Worm (Caenorhabditis elegans) whole organism, young adult: ENCODE data around the gene T22B7.7.

Experiments used
- B0261.1 ChIP-seq: sonication (generic microtip); optimal IDR thresholded peaks from 2 replicates; lab custom pipeline; 2016; ENCODE audit warnings: mild to moderate bottlenecking, missing genetic modification characterization, moderate library complexity, missing compliant biosample characterization
- D2030.7 ChIP-seq: fragments of 200-800 bp; sonication (Bioruptor generic); IDR thresholded peaks from 2 replicates; pipeline ENCODE4 v1.3.6; 2022; ENCODE audit warnings: missing genetic modification reagents, missing genetic modification characterization, missing compliant biosample characterization
- F23B12.7 ChIP-seq: sonication (generic microtip); optimal IDR thresholded peaks from 2 replicates; lab custom pipeline; 2017; ENCODE audit warnings: missing genetic modification characterization, mild to moderate bottlenecking, missing compliant biosample characterization, antibody characterized with exemption, moderate library complexity; ENCODE audit not compliant: insufficient read depth
- K12H6.12 ChIP-seq: fragments of 200-800 bp; sonication (Bioruptor generic); optimal IDR thresholded peaks from 2 replicates; lab custom pipeline; 2018; ENCODE audit warnings: mild to moderate bottlenecking, missing genetic modification characterization, missing compliant biosample characterization
- aptf-2 ChIP-seq: fragments of 200-800 bp; sonication (Bioruptor generic); conservative IDR thresholded peaks from 2 replicates; pipeline ENCODE4 v1.3.6; 2022; ENCODE audit warnings: missing genetic modification reagents, missing genetic modification characterization, missing compliant biosample characterization
- aptf-3 ChIP-seq: fragments of 200-800 bp; sonication (Bioruptor generic); IDR thresholded peaks from 2 replicates; pipeline ENCODE4 v1.3.6; 2022; ENCODE audit warnings: missing genetic modification characterization, missing compliant biosample characterization
- atf-7 ChIP-seq: sonication (generic microtip); optimal IDR thresholded peaks from 2 replicates; lab custom pipeline; 2017; ENCODE audit warnings: mild to moderate bottlenecking, missing genetic modification characterization, missing compliant biosample characterization
- attf-5 ChIP-seq: fragments of 200-800 bp; sonication (Bioruptor generic); optimal IDR thresholded peaks from 2 replicates; lab custom pipeline; 2018; ENCODE audit warnings: mild to moderate bottlenecking, missing genetic modification characterization, missing compliant biosample characterization
- bed-1 ChIP-seq: fragments of 200-800 bp; sonication (Bioruptor generic); IDR thresholded peaks from 2 replicates; pipeline ENCODE4 v1.3.6; 2022; ENCODE audit warnings: missing genetic modification reagents, missing genetic modification characterization, missing compliant biosample characterization
- ccch-3 ChIP-seq: fragments of 200-800 bp; sonication (Bioruptor generic); optimal IDR thresholded peaks from 2 replicates; lab custom pipeline; 2018; ENCODE audit warnings: mild to moderate bottlenecking, missing genetic modification characterization, missing compliant biosample characterization
- ceh-27 ChIP-seq: fragments of 200-800 bp; sonication (Bioruptor generic); optimal IDR thresholded peaks from 2 replicates; lab custom pipeline; 2018; ENCODE audit warnings: mild to moderate bottlenecking, missing genetic modification characterization, moderate library complexity, missing compliant biosample characterization
- dox-1 ChIP-seq: fragments of 200-800 bp; sonication (Bioruptor generic); IDR thresholded peaks from 2 replicates; pipeline ENCODE4 v1.3.6; 2022; ENCODE audit warnings: missing genetic modification reagents, missing genetic modification characterization, missing compliant biosample characterization
- him-1 ChIP-seq: sonication (generic microtip); optimal IDR thresholded peaks from 2 replicates; lab custom pipeline; 2016; ENCODE audit warnings: missing genotype, missing genetic modification reagents, missing genetic modification characterization, missing compliant biosample characterization
- hmg-1.2 ChIP-seq: fragments of 200-800 bp; sonication (Bioruptor generic); IDR thresholded peaks from 2 replicates; pipeline ENCODE4 v1.3.6; 2022; ENCODE audit warnings: missing genetic modification reagents, missing genetic modification characterization, missing compliant biosample characterization
- hrde-1 ChIP-seq: sonication (generic microtip); optimal IDR thresholded peaks from 2 replicates; lab custom pipeline; 2016; ENCODE audit warnings: missing genetic modification characterization, mild to moderate bottlenecking, missing compliant biosample characterization, moderate library complexity, missing genotype, missing genetic modification reagents, borderline replicate concordance
- let-526 ChIP-seq: fragments of 200-800 bp; sonication (Bioruptor generic); IDR thresholded peaks from 2 replicates; pipeline ENCODE4 v1.3.6; 2022; ENCODE audit warnings: missing genetic modification reagents, missing genetic modification characterization, missing compliant biosample characterization
- lin-35 ChIP-seq, 3 experiments: fragments of 150-350 bp in 2 of 3; sonication (generic microtip) in 1 of 3; optimal IDR thresholded peaks; 2 replicates each; lab custom pipeline; 2014 to 2018; ENCODE audit warnings: missing biosample characterization in 3 of 3, missing genetic modification characterization in 3 of 3, missing genetic modification reagents in 3 of 3
- lin-54 ChIP-seq: fragments of 200-800 bp; sonication (Bioruptor generic); optimal IDR thresholded peaks from 2 replicates; lab custom pipeline; 2018; ENCODE audit warnings: mild to moderate bottlenecking, missing genetic modification characterization, missing compliant biosample characterization
- lsy-27 ChIP-seq: sonication (generic microtip); optimal IDR thresholded peaks from 2 replicates; lab custom pipeline; 2017; ENCODE audit warnings: missing genetic modification characterization, mild to moderate bottlenecking, missing compliant biosample characterization, antibody characterized with exemption, missing genotype, borderline replicate concordance; ENCODE audit not compliant: insufficient read depth
- madf-3 ChIP-seq: fragments of 200-800 bp; sonication (Bioruptor generic); IDR thresholded peaks from 2 replicates; pipeline ENCODE4 v1.3.6; 2022; ENCODE audit warnings: missing genetic modification reagents, missing genetic modification characterization, missing compliant biosample characterization
- mcd-1 ChIP-seq: fragments of 200-800 bp; sonication (Bioruptor generic); IDR thresholded peaks from 2 replicates; pipeline ENCODE4 v1.3.6; 2022; ENCODE audit warnings: missing genetic modification reagents, missing genetic modification characterization, missing compliant biosample characterization
- mxl-1 ChIP-seq: sonication (generic microtip); optimal IDR thresholded peaks from 2 replicates; lab custom pipeline; 2016; ENCODE audit warnings: missing genetic modification characterization, missing compliant biosample characterization
- nfya-2 ChIP-seq: fragments of 200-800 bp; sonication (Bioruptor generic); IDR thresholded peaks from 2 replicates; pipeline ENCODE4 v1.3.6; 2022; ENCODE audit warnings: missing genetic modification reagents, missing genetic modification characterization, missing compliant biosample characterization
- nfyb-1 ChIP-seq: fragments of 200-800 bp; sonication (Bioruptor generic); IDR thresholded peaks from 2 replicates; pipeline ENCODE4 v1.3.6; 2022; ENCODE audit warnings: missing genetic modification reagents, missing genetic modification characterization, missing compliant biosample characterization
- nhr-179 ChIP-seq: sonication (generic microtip); optimal IDR thresholded peaks from 2 replicates; lab custom pipeline; 2016; ENCODE audit warnings: mild to moderate bottlenecking, missing genetic modification characterization, missing compliant biosample characterization
- nhr-80 ChIP-seq: sonication (generic microtip); optimal IDR thresholded peaks from 2 replicates; lab custom pipeline; 2016; ENCODE audit warnings: missing genetic modification characterization, missing compliant biosample characterization
- rcor-1 ChIP-seq: fragments of 200-800 bp; sonication (Bioruptor generic); IDR thresholded peaks from 2 replicates; pipeline ENCODE4 v1.3.6; 2022; ENCODE audit warnings: missing genetic modification reagents, missing genetic modification characterization, missing compliant biosample characterization
- repo-1 ChIP-seq: sonication (generic microtip); optimal IDR thresholded peaks from 2 replicates; lab custom pipeline; 2017; ENCODE audit warnings: mild to moderate bottlenecking, missing genetic modification characterization, missing compliant biosample characterization
- rpc-1 ChIP-seq, 2 experiments: fragments of 150-350 bp in 1 of 2; sonication (generic microtip) in 1 of 2; optimal IDR thresholded peaks; 2 replicates each; lab custom pipeline; 2014 to 2018; ENCODE audit warnings: missing biosample characterization in 1 of 2, missing genetic modification characterization in 1 of 2, missing genetic modification reagents in 1 of 2, missing genotype in 1 of 2
- sea-2 ChIP-seq: fragments of 200-800 bp; sonication (Bioruptor generic); IDR thresholded peaks from 2 replicates; pipeline ENCODE4 v1.3.6; 2022; ENCODE audit warnings: missing genetic modification characterization, missing compliant biosample characterization
- snpc-1.1 ChIP-seq: sonication (generic microtip); optimal IDR thresholded peaks from 2 replicates; lab custom pipeline; 2017; ENCODE audit warnings: missing genetic modification characterization, mild to moderate bottlenecking, missing compliant biosample characterization, antibody characterized with exemption, moderate library complexity, missing genotype, missing genetic modification reagents; ENCODE audit not compliant: insufficient read depth
- snpc-1.3 ChIP-seq: sonication (generic microtip); optimal IDR thresholded peaks from 2 replicates; lab custom pipeline; 2017; ENCODE audit warnings: missing genetic modification characterization, mild to moderate bottlenecking, missing compliant biosample characterization, antibody characterized with exemption, moderate library complexity, missing genotype, missing genetic modification reagents; ENCODE audit not compliant: insufficient read depth
- tlf-1 ChIP-seq: fragments of 200-800 bp; sonication (Bioruptor generic); optimal IDR thresholded peaks from 2 replicates; lab custom pipeline; 2018; ENCODE audit warnings: mild to moderate bottlenecking, missing genetic modification characterization, missing compliant biosample characterization
- unc-130 ChIP-seq: sonication (generic microtip); optimal IDR thresholded peaks from 2 replicates; lab custom pipeline; 2016; ENCODE audit warnings: missing genetic modification reagents, missing genetic modification characterization, missing compliant biosample characterization
- unc-62 ChIP-seq: fragments of 150-350 bp; optimal IDR thresholded peaks from 2 replicates; lab custom pipeline; 2014; ENCODE audit warnings: missing biosample characterization, missing genetic modification reagents, missing genetic modification characterization
- ztf-26 ChIP-seq: sonication (generic microtip); optimal IDR thresholded peaks from 2 replicates; lab custom pipeline; 2017; ENCODE audit warnings: missing genetic modification characterization, missing compliant biosample characterization
- ztf-3 ChIP-seq: fragments of 200-800 bp; sonication (Bioruptor generic); optimal IDR thresholded peaks from 2 replicates; lab custom pipeline; 2018; ENCODE audit warnings: mild to moderate bottlenecking, missing genetic modification characterization, missing compliant biosample characterization

Gene T22B7.7

DNA sequence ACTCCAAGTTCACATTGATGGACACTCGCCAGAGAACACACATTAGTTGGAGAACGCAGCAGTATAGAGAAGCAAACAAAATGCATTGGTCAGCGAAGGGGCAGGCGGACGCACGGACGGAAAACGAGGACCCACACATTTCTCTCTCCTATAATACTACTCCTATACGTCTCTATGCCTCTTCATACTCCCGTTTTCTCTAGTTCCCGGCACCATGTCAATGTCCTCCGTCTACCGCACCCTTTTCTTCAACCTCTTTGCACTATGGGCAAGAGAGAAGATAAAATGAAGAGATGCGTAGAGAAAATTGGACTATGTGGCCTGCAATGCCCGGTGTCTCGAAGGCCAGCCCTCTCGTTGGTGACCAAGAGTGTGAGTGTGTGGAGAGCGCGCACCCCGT lies 32.2 kb upstream of the T22B7.7 start, which contains the start of gene set-20 (continued):
- TF ChIP-seq nhr-179 (tag; lab: Kevin White, UChicago) (no peak), F23B12.7 (tag; lab: Kevin White, UChicago) (peak; percentile 26), lin-35 (GFP tag; optimal IDR thresholded peaks at IDR 0.05; lab: Kevin White, UChicago) (no peak), ztf-26 (tag; lab: Kevin White, UChicago) (no peak), ccch-3 (GFP tag; lab: Kevin White, UChicago) (no peak), snpc-1.1 (tag; lab: Kevin White, UChicago) (no peak), K12H6.12 (tag; lab: Kevin White, UChicago) (no peak), unc-130 (GFP tag; lab: Kevin White, UChicago) (no peak), nfya-2 (no peak), lin-54 (GFP tag; lab: Kevin White, UChicago) (no peak), him-1 (tag; lab: Kevin White, UChicago) (no peak), rcor-1 (GFP tag; lab: Robert Waterston, UW) (no peak), ceh-27 (GFP tag; lab: Kevin White, UChicago) (peak; percentile 23), mxl-1 (no peak), B0261.1 (no peak), nhr-80 (tag; lab: Kevin White, UChicago) (peak; percentile 44), D2030.7 (GFP tag; lab: Robert Waterston, UW) (no peak), lsy-27 (tag; lab: Kevin White, UChicago) (no peak)

DNA sequence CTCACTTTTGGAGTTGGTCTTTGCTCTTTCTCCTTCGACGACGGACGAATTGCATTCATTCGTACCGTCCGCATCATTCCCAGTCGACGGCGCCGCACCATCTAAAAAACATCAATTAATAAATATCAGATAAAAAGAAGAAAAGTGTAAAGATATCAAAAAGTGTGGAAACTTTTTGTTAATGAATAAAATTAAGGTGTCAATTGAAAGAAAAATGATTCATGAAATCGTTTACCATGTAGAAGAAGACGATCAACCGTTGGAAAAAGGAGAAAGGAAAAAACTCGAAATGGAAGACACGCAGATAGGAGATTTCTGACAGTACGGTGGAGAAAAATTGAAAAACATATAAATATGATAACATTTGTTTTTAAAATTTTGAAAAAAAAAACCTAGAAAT lies 26.3 kb upstream of the T22B7.7 start, which contains the start of gene set-19:
Gene set-19 (minus strand): TSS at position 101 of the 400 bp plus-strand sequence.
- TF ChIP-seq unc-62 (no peak), hrde-1 (tag; lab: Kevin White, UChicago) (no peak), dox-1 (GFP tag; lab: Robert Waterston, UW) (no peak), rpc-1 (optimal IDR thresholded peaks at IDR 0.05; lab: Kevin White, UChicago) (no peak), rpc-1 (tag; optimal IDR thresholded peaks at IDR 0.05; lab: Kevin White, UChicago) (no peak), atf-7 (tag; lab: Kevin White, UChicago) (no peak), snpc-1.3 (tag; lab: Kevin White, UChicago) (no peak), aptf-3 (GFP tag; lab: Robert Waterston, UW) (no peak), tlf-1 (GFP tag; lab: Kevin White, UChicago) (no peak), repo-1 (tag; lab: Kevin White, UChicago) (no peak)

DNA sequence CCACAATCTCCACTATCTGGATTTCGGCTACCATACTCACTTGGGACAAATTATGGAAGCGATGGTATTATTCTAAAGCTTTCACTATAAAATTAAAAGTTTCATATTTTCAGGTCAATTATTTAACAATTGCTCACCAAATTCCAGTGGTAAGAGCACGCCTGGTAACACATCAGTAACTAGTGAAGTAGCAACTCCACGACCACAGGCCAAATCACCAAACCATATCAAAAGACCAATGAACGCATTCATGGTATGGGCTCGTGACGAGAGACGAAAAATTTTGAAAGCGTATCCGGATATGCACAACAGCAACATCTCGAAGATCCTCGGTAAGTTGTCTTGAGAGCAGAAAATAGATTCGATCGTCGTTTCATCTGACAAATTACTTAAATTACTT lies 18.7 kb upstream of the T22B7.7 start:
- no peak for TF ChIP-seq ztf-3 (GFP tag; lab: Kevin White, UChicago)
- no peak for TF ChIP-seq bed-1 (GFP tag; lab: Robert Waterston, UW)
- TF ChIP-seq aptf-3 (GFP tag; lab: Robert Waterston, UW): no peak
- TF ChIP-seq madf-3 (GFP tag; lab: Robert Waterston, UW): no peak
- TF ChIP-seq nfyb-1 (GFP tag; lab: Robert Waterston, UW): no peak
- TF ChIP-seq let-526 (GFP tag; lab: Robert Waterston, UW): no peak
- no peak for TF ChIP-seq K12H6.12 (tag; lab: Kevin White, UChicago)
- no peak for TF ChIP-seq nhr-179 (tag; lab: Kevin White, UChicago)
- no peak for TF ChIP-seq ztf-26 (tag; lab: Kevin White, UChicago)
- TF ChIP-seq attf-5 (GFP tag; lab: Kevin White, UChicago): no peak
- no peak for TF ChIP-seq aptf-2 (GFP tag; lab: Robert Waterston, UW)
- no peak for TF ChIP-seq mcd-1 (GFP tag; lab: Robert Waterston, UW)
- TF ChIP-seq hmg-1.2 (GFP tag; lab: Robert Waterston, UW): no peak
- TF ChIP-seq sea-2: no peak
- TF ChIP-seq, all 124 proteins: peak for 0
